Worm (Caenorhabditis elegans) whole organism, L1 larva: ENCODE data around the gene Y73B6BL.47.

ENCODE experiments used
- C04F5.9 ChIP-seq: sonication (generic microtip); optimal IDR thresholded peaks from 2 replicates; lab custom pipeline; 2016; ENCODE audit warnings: missing genetic modification characterization, missing compliant biosample characterization
- blmp-1 ChIP-seq: fragments of 150-350 bp; optimal IDR thresholded peaks from 2 replicates; lab custom pipeline; 2014; ENCODE audit warnings: missing biosample characterization, missing genetic modification characterization
- ceh-82 ChIP-seq, 3 experiments: fragments of 150-350 bp in 1 of 3; sonication (generic microtip) in 2 of 3; optimal IDR thresholded peaks; 2 replicates each; lab custom pipeline; 2014 to 2017; ENCODE audit warnings: missing biosample characterization in 3 of 3, missing genetic modification characterization in 3 of 3
- ces-1 ChIP-seq: fragments of 150-350 bp; optimal IDR thresholded peaks from 2 replicates; lab custom pipeline; 2014; ENCODE audit warnings: missing biosample characterization, missing genetic modification reagents, missing genetic modification characterization
- efl-3 ChIP-seq: fragments of 200-800 bp; sonication (Bioruptor generic); optimal IDR thresholded peaks from 2 replicates; lab custom pipeline; 2018; ENCODE audit warnings: mild to moderate bottlenecking, missing genetic modification characterization, missing compliant biosample characterization
- fkh-4 ChIP-seq: sonication (generic microtip); optimal IDR thresholded peaks from 2 replicates; lab custom pipeline; 2016; ENCODE audit warnings: missing compliant biosample characterization, missing genetic modification characterization, borderline replicate concordance
- lin-13 ChIP-seq: fragments of 150-350 bp; optimal IDR thresholded peaks from 2 replicates; lab custom pipeline; 2014; ENCODE audit warnings: missing biosample characterization, missing genetic modification reagents, missing genetic modification characterization
- mep-1 ChIP-seq: fragments of 150-350 bp; optimal IDR thresholded peaks from 2 replicates; lab custom pipeline; 2014; ENCODE audit warnings: missing biosample characterization, missing genetic modification characterization
- nhr-19 ChIP-seq: fragments of 200-800 bp; sonication (Bioruptor generic); conservative IDR thresholded peaks from 2 replicates; pipeline ENCODE4 v1.3.6; 2022; ENCODE audit warnings: missing genetic modification characterization, missing compliant biosample characterization
- nhr-47 ChIP-seq: sonication (generic microtip); optimal IDR thresholded peaks from 2 replicates; lab custom pipeline; 2016; ENCODE audit warnings: mild to moderate bottlenecking, missing genetic modification characterization, moderate library complexity, missing compliant biosample characterization
- nhr-77 ChIP-seq: fragments of 150-350 bp; optimal IDR thresholded peaks from 2 replicates; lab custom pipeline; 2014; ENCODE audit warnings: missing biosample characterization, missing genetic modification characterization
- nhr-90 ChIP-seq: sonication (generic microtip); optimal IDR thresholded peaks from 2 replicates; lab custom pipeline; 2016; ENCODE audit warnings: mild to moderate bottlenecking, missing genetic modification characterization, missing compliant biosample characterization; ENCODE audit not compliant: poor library complexity
- pqm-1 ChIP-seq: sonication (generic microtip); optimal IDR thresholded peaks from 3 replicates; lab custom pipeline; 2017; ENCODE audit warnings: missing biosample characterization, missing genetic modification characterization
- skn-1 ChIP-seq: fragments of 150-350 bp; optimal IDR thresholded peaks from 2 replicates; lab custom pipeline; 2014; ENCODE audit warnings: missing biosample characterization, missing genetic modification characterization
- zag-1 ChIP-seq: fragments of 150-350 bp; optimal IDR thresholded peaks from 2 replicates; lab custom pipeline; 2014; ENCODE audit warnings: missing biosample characterization, missing genetic modification characterization

Y73B6BL.47 gene

DNA sequence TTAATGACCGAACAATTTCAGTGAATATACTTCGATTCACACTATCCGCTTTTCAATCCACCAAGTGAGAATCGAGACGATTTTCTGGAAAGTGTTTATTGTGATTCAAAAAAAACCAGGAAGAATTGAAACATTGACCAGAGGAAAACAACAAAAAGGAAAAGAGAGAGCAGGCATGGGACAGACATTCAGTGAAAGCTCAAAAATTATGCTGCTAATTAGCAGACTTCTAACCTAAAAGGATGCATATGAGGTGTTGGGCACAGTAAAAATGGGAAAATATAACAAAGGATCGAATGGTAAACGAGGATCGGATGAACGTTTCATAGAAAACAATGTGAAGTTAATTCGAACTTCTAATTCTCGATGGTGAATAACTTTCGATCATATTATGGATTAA, 55.8 kb downstream of the Y73B6BL.47 start:
- TF ChIP-seq fkh-4 (tag; lab: Kevin White, UChicago) (no peak), nhr-90 (tag; lab: Kevin White, UChicago) (no peak), blmp-1 (tag; lab: Kevin White, UChicago) (no peak), nhr-19 (GFP tag; lab: Robert Waterston, UW) (no peak), pqm-1 (tag; lab: Kevin White, UChicago) (no peak), nhr-77 (tag; lab: Kevin White, UChicago) (no peak), lin-13 (GFP tag; lab: Kevin White, UChicago) (no peak), ces-1 (GFP tag; lab: Kevin White, UChicago) (no peak), zag-1 (no peak), nhr-47 (tag; lab: Kevin White, UChicago) (no peak), mep-1 (no peak), skn-1 (tag; lab: Kevin White, UChicago) (no peak), ceh-82 (tag; optimal IDR thresholded peaks at IDR 0.05; lab: Kevin White, UChicago) (no peak), C04F5.9 (no peak), efl-3 (GFP tag; lab: Kevin White, UChicago) (no peak)
